Fruit fly (Drosophila melanogaster) whole organism, prepupa: Measurements from ENCODE around the gene CG31792.
A peak's percentile ranks its signal among the peaks of the same experiment; 100 is the strongest.

Source experiments
- CG10631 ChIP-seq: fragments of 200-800 bp; sonication (Bioruptor generic); optimal IDR thresholded peaks from 2 replicates; lab custom pipeline; 2016; ENCODE audit warnings: missing biosample characterization, missing genetic modification characterization
- CG10669 ChIP-seq: fragments of 200-800 bp; sonication (Bioruptor generic); optimal IDR thresholded peaks from 3 replicates; lab custom pipeline; 2018; ENCODE audit warnings: missing biosample characterization, mild to moderate bottlenecking, missing genetic modification characterization, moderate library complexity
- CG11762 ChIP-seq: fragments of 200-800 bp; sonication (Bioruptor generic); optimal IDR thresholded peaks from 3 replicates; lab custom pipeline; 2016; ENCODE audit warnings: missing biosample characterization, missing genetic modification characterization; ENCODE audit not compliant: insufficient read depth
- CG16779 ChIP-seq: fragments of 200-800 bp; sonication (Bioruptor generic); optimal IDR thresholded peaks from 3 replicates; lab custom pipeline; 2017; ENCODE audit warnings: missing biosample characterization, mild to moderate bottlenecking, missing genetic modification characterization
- CG3032 ChIP-seq: fragments of 200-800 bp; optimal IDR thresholded peaks from 2 replicates; lab custom pipeline; 2019; ENCODE audit warnings: missing biosample characterization, mild to moderate bottlenecking, missing genetic modification characterization, moderate library complexity
- CG31627 ChIP-seq: fragments of 200-800 bp; sonication (Bioruptor generic); optimal IDR thresholded peaks from 3 replicates; lab custom pipeline; 2016; ENCODE audit warnings: missing biosample characterization, missing genetic modification characterization
- CG34406 ChIP-seq: fragments of 200-800 bp; sonication (Bioruptor generic); optimal IDR thresholded peaks from 3 replicates; lab custom pipeline; 2016; ENCODE audit warnings: missing biosample characterization, missing genetic modification characterization
- CG4318 ChIP-seq: fragments of 200-800 bp; sonication (Bioruptor generic); optimal IDR thresholded peaks from 3 replicates; lab custom pipeline; 2017; ENCODE audit warnings: missing biosample characterization, mild to moderate bottlenecking, missing genetic modification characterization
- CG6163 ChIP-seq: fragments of 200-800 bp; sonication (Bioruptor generic); IDR thresholded peaks from 3 replicates; pipeline ENCODE4 v1.3.6; 2022; ENCODE audit warnings: missing biosample characterization, missing genetic modification characterization
- CG6276 ChIP-seq: fragments of 200-800 bp; sonication (Bioruptor generic); optimal IDR thresholded peaks from 2 replicates; lab custom pipeline; 2017; ENCODE audit warnings: missing biosample characterization, mild to moderate bottlenecking, missing genetic modification characterization
- CG6808 ChIP-seq: fragments of 200-800 bp; sonication (Bioruptor generic); optimal IDR thresholded peaks from 3 replicates; lab custom pipeline; 2017; ENCODE audit warnings: missing biosample characterization, missing genetic modification characterization, mild to moderate bottlenecking, moderate library complexity, missing genetic modification reagents
- CG7368 ChIP-seq: fragments of 200-800 bp; sonication (Bioruptor generic); optimal IDR thresholded peaks from 3 replicates; lab custom pipeline; 2016; ENCODE audit warnings: missing biosample characterization, missing genetic modification characterization
- CG8119 ChIP-seq: fragments of 200-800 bp; sonication (Bioruptor generic); IDR thresholded peaks from 3 replicates; pipeline ENCODE4 v1.3.6; 2022; ENCODE audit warnings: missing biosample characterization, missing genetic modification characterization
- CG8632 ChIP-seq: fragments of 200-800 bp; sonication (Bioruptor generic); optimal IDR thresholded peaks from 3 replicates; lab custom pipeline; 2016; ENCODE audit warnings: missing biosample characterization, missing genetic modification characterization
- CG9139 ChIP-seq: fragments of 200-800 bp; sonication (Bioruptor generic); optimal IDR thresholded peaks from 3 replicates; lab custom pipeline; 2017; ENCODE audit warnings: missing biosample characterization, mild to moderate bottlenecking, missing genetic modification characterization
- Eip75B ChIP-seq: fragments of 200-800 bp; sonication (Bioruptor generic); optimal IDR thresholded peaks from 3 replicates; lab custom pipeline; 2016; ENCODE audit warnings: missing biosample characterization, missing genetic modification characterization
- Eip78C ChIP-seq: fragments of 200-800 bp; sonication (Bioruptor generic); peaks from one replicate; lab custom pipeline; 2016; ENCODE audit warnings: missing biosample characterization, missing genetic modification characterization
- Eip93F ChIP-seq: fragments of 200-800 bp; sonication (Bioruptor generic); optimal IDR thresholded peaks from 2 replicates; lab custom pipeline; 2016; ENCODE audit warnings: missing biosample characterization, mild to moderate bottlenecking, missing genetic modification characterization
- Gug ChIP-seq: fragments of 200-800 bp; sonication (Bioruptor generic); IDR thresholded peaks from 2 replicates; pipeline ENCODE4 v1.3.6; 2022; ENCODE audit warnings: missing biosample characterization, missing genetic modification characterization
- Hr38 ChIP-seq: sonication (Bioruptor generic); optimal IDR thresholded peaks from 2 replicates; lab custom pipeline; 2016; ENCODE audit warnings: missing biosample characterization, missing genetic modification characterization
- Hr39 ChIP-seq: fragments of 200-800 bp; sonication (Bioruptor generic); optimal IDR thresholded peaks from 2 replicates; lab custom pipeline; 2016; ENCODE audit warnings: missing biosample characterization, missing genetic modification characterization
- Hr4 ChIP-seq: fragments of 200-800 bp; sonication (Bioruptor generic); optimal IDR thresholded peaks from 3 replicates; lab custom pipeline; 2016; ENCODE audit warnings: missing biosample characterization, missing genetic modification characterization
- Met ChIP-seq: fragments of 200-800 bp; sonication (Bioruptor generic); optimal IDR thresholded peaks from 3 replicates; lab custom pipeline; 2016; ENCODE audit warnings: missing biosample characterization, missing genetic modification characterization
- OdsH ChIP-seq: fragments of 200-800 bp; sonication (Bioruptor generic); optimal IDR thresholded peaks from 3 replicates; lab custom pipeline; 2016; ENCODE audit warnings: missing biosample characterization, missing genetic modification characterization
- Smox ChIP-seq: fragments of 200-800 bp; sonication (Bioruptor generic); optimal IDR thresholded peaks from 3 replicates; lab custom pipeline; 2016; ENCODE audit warnings: missing biosample characterization, missing genetic modification characterization
- Sox102F ChIP-seq: fragments of 200-800 bp; sonication (Bioruptor generic); optimal IDR thresholded peaks from 2 replicates; lab custom pipeline; 2016; ENCODE audit warnings: missing biosample characterization, mild to moderate bottlenecking, missing genetic modification characterization
- achi ChIP-seq: fragments of 200-800 bp; sonication (Bioruptor generic); optimal IDR thresholded peaks from 3 replicates; lab custom pipeline; 2016; ENCODE audit warnings: missing biosample characterization, missing genetic modification characterization
- acj6 ChIP-seq: fragments of 200-800 bp; sonication (Bioruptor generic); optimal IDR thresholded peaks from 3 replicates; lab custom pipeline; 2016; ENCODE audit warnings: missing biosample characterization, missing genetic modification characterization
- cyc ChIP-seq: fragments of 200-800 bp; sonication (Bioruptor generic); optimal IDR thresholded peaks from 3 replicates; lab custom pipeline; 2016; ENCODE audit warnings: missing biosample characterization, missing genetic modification characterization
- dac ChIP-seq: fragments of 200-800 bp; sonication (Bioruptor generic); optimal IDR thresholded peaks from 2 replicates; lab custom pipeline; 2017; ENCODE audit warnings: missing biosample characterization, mild to moderate bottlenecking, missing genetic modification characterization
- dsx ChIP-seq: fragments of 200-800 bp; optimal IDR thresholded peaks from 3 replicates; lab custom pipeline; 2019; ENCODE audit warnings: missing biosample characterization, mild to moderate bottlenecking, missing genetic modification characterization, moderate library complexity; ENCODE audit not compliant: poor library complexity, severe bottlenecking
- eg ChIP-seq: fragments of 200-800 bp; sonication (Bioruptor generic); IDR thresholded peaks from 3 replicates; pipeline ENCODE4 v1.3.6; 2022; ENCODE audit warnings: missing biosample characterization, missing genetic modification characterization
- esn ChIP-seq: fragments of 200-800 bp; sonication (Bioruptor generic); optimal IDR thresholded peaks from 2 replicates; lab custom pipeline; 2016; ENCODE audit warnings: missing biosample characterization, mild to moderate bottlenecking, missing genetic modification characterization, moderate library complexity
- fd59A ChIP-seq: fragments of 200-800 bp; sonication (Bioruptor generic); optimal IDR thresholded peaks from 2 replicates; lab custom pipeline; 2017; ENCODE audit warnings: missing biosample characterization, mild to moderate bottlenecking, missing genetic modification characterization, missing genetic modification reagents
- fkh ChIP-seq: fragments of 200-800 bp; sonication (Bioruptor generic); optimal IDR thresholded peaks from 3 replicates; lab custom pipeline; 2017; ENCODE audit warnings: missing biosample characterization, mild to moderate bottlenecking, missing genetic modification characterization, moderate library complexity
- lz ChIP-seq: fragments of 200-800 bp; sonication (Bioruptor generic); optimal IDR thresholded peaks from 3 replicates; lab custom pipeline; 2016; ENCODE audit warnings: missing biosample characterization, missing genetic modification characterization
- pdm3 ChIP-seq: fragments of 200-800 bp; sonication (Bioruptor generic); optimal IDR thresholded peaks from 3 replicates; lab custom pipeline; 2016; ENCODE audit warnings: missing biosample characterization, missing genetic modification characterization
- salr ChIP-seq, 2 experiments: fragments of 200-800 bp; sonication (Bioruptor generic); optimal IDR thresholded peaks; 3 replicates each; lab custom pipeline; 2016 to 2018; ENCODE audit warnings: missing biosample characterization in 2 of 2, missing genetic modification characterization in 2 of 2, mild to moderate bottlenecking in 1 of 2
- spab ChIP-seq: fragments of 200-800 bp; sonication (Bioruptor generic); optimal IDR thresholded peaks from 2 replicates; lab custom pipeline; 2017; ENCODE audit warnings: missing biosample characterization, mild to moderate bottlenecking, missing genetic modification characterization, missing genetic modification reagents
- svp ChIP-seq: fragments of 200-800 bp; sonication (Bioruptor generic); peaks from one replicate; lab custom pipeline; 2016; ENCODE audit warnings: missing biosample characterization, missing genetic modification characterization
- topi ChIP-seq: fragments of 200-800 bp; sonication (Bioruptor generic); optimal IDR thresholded peaks from 3 replicates; lab custom pipeline; 2016; ENCODE audit warnings: missing biosample characterization, missing genetic modification characterization
- vri ChIP-seq: fragments of 200-800 bp; sonication (Bioruptor generic); optimal IDR thresholded peaks from 3 replicates; lab custom pipeline; 2016; ENCODE audit warnings: missing biosample characterization, mild to moderate bottlenecking, missing genetic modification characterization

Gene CG31792

dm6 chr2L:19011895-19012645 is 14.8 kb downstream of the CG31792 start (continued):
- peak; percentile 79 for TF ChIP-seq CG31627 (GFP tag; lab: Kevin White, UChicago)
- TF ChIP-seq topi (GFP tag; lab: Kevin White, UChicago), result peak; percentile 69
- peak; percentile 67 for TF ChIP-seq spab (GFP tag; lab: Kevin White, UChicago)
- peak; percentile 54 for TF ChIP-seq vri (GFP tag; lab: Kevin White, UChicago)
- peak; percentile 63 for TF ChIP-seq CG7368 (GFP tag; lab: Kevin White, UChicago)
- TF ChIP-seq Eip75B (GFP tag; lab: Kevin White, UChicago), result peak; percentile 73
- peak; percentile 80 for TF ChIP-seq lz (GFP tag; lab: Kevin White, UChicago)
- peak; percentile 56 for TF ChIP-seq CG6808 (GFP tag; lab: Kevin White, UChicago)
- peak; percentile 60 for TF ChIP-seq fd59A (GFP tag; lab: Kevin White, UChicago)

- TF ChIP-seq svp (GFP tag; lab: Kevin White, UChicago) (peak; percentile 9), Sox102F (no peak), Smox (GFP tag; lab: Kevin White, UChicago) (no peak)
Observed at dm6 chr2L:19012776-19013328, 15.6 kb downstream of the CG31792 start.

DNA sequence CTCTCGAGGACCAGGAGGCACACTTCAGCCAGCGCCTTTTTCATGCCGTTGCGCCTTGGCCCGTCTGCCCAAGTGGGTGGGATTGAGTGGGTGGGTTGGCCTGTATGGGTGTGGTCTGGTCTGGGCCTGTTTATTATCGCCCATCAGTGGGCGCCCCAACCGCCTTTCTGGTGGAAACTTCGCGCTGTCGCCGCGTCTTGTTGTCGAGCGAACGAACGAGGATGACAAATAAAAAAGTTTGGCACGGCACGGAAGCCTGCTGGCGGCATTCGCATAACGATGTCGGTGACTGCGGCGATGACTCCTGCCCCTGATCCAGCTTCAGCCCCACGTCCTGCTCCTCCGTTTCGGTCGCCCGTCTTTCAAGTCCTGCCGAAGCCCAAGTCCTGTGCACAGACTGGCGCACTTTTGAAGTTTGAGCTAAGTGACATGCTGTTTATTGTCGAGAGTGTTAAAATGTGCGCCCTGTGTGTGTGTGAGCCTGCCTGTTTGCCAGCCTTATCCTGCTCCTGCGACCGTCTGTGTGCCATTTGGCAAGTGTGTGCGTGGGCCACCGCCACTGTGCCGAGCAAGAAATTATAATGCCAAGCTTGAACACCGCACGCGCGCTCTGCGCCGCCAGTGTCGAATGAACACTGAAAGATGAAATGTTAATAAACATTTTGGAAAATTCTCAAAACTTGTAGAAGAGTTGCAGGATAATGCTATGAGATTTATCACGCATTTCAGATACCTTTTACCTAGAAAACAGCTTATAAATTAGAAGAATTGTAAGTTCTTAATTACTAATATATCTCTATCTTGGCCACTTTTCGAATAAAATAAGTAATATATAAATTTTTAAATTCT is 17.0 kb downstream of the CG31792 start:
- TF ChIP-seq CG11762 (GFP tag; lab: Kevin White, UChicago), result peak; percentile 28
- peak; percentile 38 for TF ChIP-seq achi (GFP tag; lab: Kevin White, UChicago)
- peak; percentile 23 for TF ChIP-seq fkh
- peak; percentile 44 for TF ChIP-seq CG8632 (GFP tag; lab: Kevin White, UChicago)
- TF ChIP-seq CG10669 (GFP tag; lab: Kevin White, UChicago), result peak; percentile 59
- TF ChIP-seq pdm3, result peak; percentile 19
- no peak for TF ChIP-seq dac
- TF ChIP-seq OdsH (GFP tag; lab: Kevin White, UChicago), result peak; percentile 52
- peak; percentile 19 for TF ChIP-seq CG34406 (GFP tag; lab: Kevin White, UChicago)
- peak; percentile 15 for TF ChIP-seq CG4318 (GFP tag; lab: Kevin White, UChicago)
- no peak for TF ChIP-seq CG6163 (GFP tag; lab: Robert Waterston, UW)
- peak; percentile 73 for TF ChIP-seq svp (GFP tag; lab: Kevin White, UChicago)
- TF ChIP-seq fd59A (GFP tag; lab: Kevin White, UChicago), result peak; percentile 23
- TF ChIP-seq CG6276 (GFP tag; lab: Kevin White, UChicago), result peak; percentile 39
- peak; percentile 27 for TF ChIP-seq Sox102F
- TF ChIP-seq Gug, result no peak
- TF ChIP-seq CG8119 (GFP tag; lab: Robert Waterston, UW), result peak; percentile 40; the same call in 1 of the 3 replicates
- TF ChIP-seq spab (GFP tag; lab: Kevin White, UChicago), result peak; percentile 48
- TF ChIP-seq Hr4 (GFP tag; lab: Kevin White, UChicago), result peak; percentile 39
- peak; percentile 41 for TF ChIP-seq CG10631 (GFP tag; lab: Kevin White, UChicago)
- peak; percentile 54 for TF ChIP-seq esn (GFP tag; lab: Kevin White, UChicago)
- TF ChIP-seq CG16779 (tag; lab: Kevin White, UChicago), result peak; percentile 10
- peak; percentile 66 for TF ChIP-seq CG3032
- TF ChIP-seq Smox (GFP tag; lab: Kevin White, UChicago), result peak; percentile 28
- TF ChIP-seq Eip78C, result peak; percentile 86
- TF ChIP-seq CG6808 (GFP tag; lab: Kevin White, UChicago), result peak; percentile 70
- no peak for TF ChIP-seq Hr38
- TF ChIP-seq Eip75B (GFP tag; lab: Kevin White, UChicago), result peak; percentile 14
- TF ChIP-seq dsx (GFP tag; lab: Kevin White, UChicago), result peak; percentile 61
- TF ChIP-seq CG9139 (GFP tag; lab: Kevin White, UChicago), result peak; percentile 33
- TF ChIP-seq Hr39 (GFP tag; lab: Kevin White, UChicago), result no peak
- no peak for TF ChIP-seq Eip93F (GFP tag; lab: Kevin White, UChicago)
- no peak for TF ChIP-seq vri (GFP tag; lab: Kevin White, UChicago)
- no peak for TF ChIP-seq eg
- TF ChIP-seq cyc (GFP tag; lab: Kevin White, UChicago), result peak; percentile 11
- peak; percentile 49 for TF ChIP-seq acj6 (GFP tag; lab: Kevin White, UChicago)
- peak; percentile 11 for TF ChIP-seq Met (GFP tag; lab: Kevin White, UChicago)
- TF ChIP-seq topi (GFP tag; lab: Kevin White, UChicago), result peak; percentile 34
- TF ChIP-seq salr (GFP tag; optimal IDR thresholded peaks at IDR 0.05; lab: Kevin White, UChicago), result peak in 1 of 2 experiments; percentile 35
